Worm (Caenorhabditis elegans) whole organism, L1 larva: ENCODE results near the gene F10E7.5.
A peak's percentile ranks its signal among the peaks of the same experiment; 100 is the strongest.
"Not testable (repeated sequence)": the region's sequence is repeated elsewhere in the genome, so short reads cannot be mapped to it uniquely, and the experiment has no call there.

ENCODE experiments used
- C16A3.4 ChIP-seq: fragments of 150-350 bp; optimal IDR thresholded peaks from 2 replicates; lab custom pipeline; 2014; ENCODE audit warnings: missing biosample characterization, missing genetic modification characterization
- alr-1 ChIP-seq: fragments of 200-800 bp; sonication (Bioruptor generic); optimal IDR thresholded peaks from 2 replicates; lab custom pipeline; 2018; ENCODE audit warnings: borderline replicate concordance, mild to moderate bottlenecking, missing genetic modification characterization, missing compliant biosample characterization
- ama-1 ChIP-seq: fragments of 150-350 bp; optimal IDR thresholded peaks from 2 replicates; lab custom pipeline; 2014
- blmp-1 ChIP-seq: fragments of 150-350 bp; optimal IDR thresholded peaks from 2 replicates; lab custom pipeline; 2014; ENCODE audit warnings: missing biosample characterization, missing genetic modification characterization
- ceh-63 ChIP-seq: fragments of 200-800 bp; sonication (Bioruptor generic); optimal IDR thresholded peaks from 2 replicates; lab custom pipeline; 2018; ENCODE audit warnings: mild to moderate bottlenecking, missing genetic modification characterization, missing compliant biosample characterization
- ceh-8 ChIP-seq: fragments of 200-800 bp; sonication (Bioruptor generic); optimal IDR thresholded peaks from 2 replicates; lab custom pipeline; 2018; ENCODE audit warnings: mild to moderate bottlenecking, missing genetic modification characterization, moderate library complexity, missing compliant biosample characterization
- ceh-90 ChIP-seq: sonication (generic microtip); optimal IDR thresholded peaks from 2 replicates; lab custom pipeline; 2016; ENCODE audit warnings: missing genetic modification characterization, missing compliant biosample characterization
- efl-1 ChIP-seq, 4 experiments: fragments of 150-350 bp; optimal IDR thresholded peaks in 3 of 4; peaks in 1 of 4; 1 replicate in 1 of 4; 2 replicates in 3 of 4; lab custom pipeline; 2014; ENCODE audit warnings: missing biosample characterization in 2 of 4, missing genetic modification characterization in 2 of 4, missing genetic modification reagents in 2 of 4
- efl-3 ChIP-seq: fragments of 200-800 bp; sonication (Bioruptor generic); optimal IDR thresholded peaks from 2 replicates; lab custom pipeline; 2018; ENCODE audit warnings: mild to moderate bottlenecking, missing genetic modification characterization, missing compliant biosample characterization
- egl-27 ChIP-seq, 2 experiments: fragments of 150-350 bp in 1 of 2; sonication (generic microtip); optimal IDR thresholded peaks; 3 replicates each; lab custom pipeline; 2017 to 2018; ENCODE audit warnings: missing biosample characterization in 2 of 2, missing genetic modification characterization in 2 of 2, missing genetic modification reagents in 2 of 2
- elt-2 ChIP-seq: sonication (generic microtip); optimal IDR thresholded peaks from 2 replicates; lab custom pipeline; 2016; ENCODE audit warnings: missing genetic modification characterization, mild to moderate bottlenecking, inconsistent platforms, missing compliant biosample characterization, missing genetic modification reagents
- elt-3 ChIP-seq, 6 experiments: fragments of 150-350 bp in 1 of 6; sonication (generic microtip); optimal IDR thresholded peaks; 2 replicates each; lab custom pipeline; 2017 to 2018; ENCODE audit warnings: missing biosample characterization in 6 of 6, missing genetic modification characterization in 6 of 6, inconsistent platforms in 1 of 6
- fkh-4 ChIP-seq: sonication (generic microtip); optimal IDR thresholded peaks from 2 replicates; lab custom pipeline; 2016; ENCODE audit warnings: missing compliant biosample characterization, missing genetic modification characterization, borderline replicate concordance
- fkh-8 ChIP-seq: sonication (generic microtip); optimal IDR thresholded peaks from 2 replicates; lab custom pipeline; 2016; ENCODE audit warnings: mild to moderate bottlenecking, missing genetic modification characterization, missing compliant biosample characterization
- fos-1 ChIP-seq: fragments of 150-350 bp; optimal IDR thresholded peaks from 2 replicates; lab custom pipeline; 2014; ENCODE audit warnings: missing biosample characterization, missing genetic modification characterization
- lin-14 ChIP-seq: fragments of 200-800 bp; sonication (Bioruptor generic); optimal IDR thresholded peaks from 2 replicates; lab custom pipeline; 2018; ENCODE audit warnings: mild to moderate bottlenecking, missing genetic modification characterization, moderate library complexity, missing compliant biosample characterization
- lin-15B ChIP-seq: fragments of 150-350 bp; sonication (generic microtip); optimal IDR thresholded peaks from 3 replicates; lab custom pipeline; 2014; ENCODE audit warnings: missing biosample characterization, missing genetic modification characterization
- lin-35 ChIP-seq, 2 experiments: fragments of 150-350 bp; optimal IDR thresholded peaks; 2 replicates each; lab custom pipeline; 2014; ENCODE audit warnings: missing biosample characterization in 2 of 2, missing genetic modification characterization in 2 of 2, missing genetic modification reagents in 2 of 2
- lsy-2 ChIP-seq, 2 experiments: fragments of 150-350 bp; optimal IDR thresholded peaks; 2 replicates each; lab custom pipeline; 2014; ENCODE audit warnings: missing biosample characterization in 2 of 2, missing genetic modification characterization in 2 of 2
- mab-9 ChIP-seq: fragments of 200-800 bp; sonication (Bioruptor generic); IDR thresholded peaks from 2 replicates; pipeline ENCODE4 v1.3.6; 2022; ENCODE audit warnings: missing genetic modification reagents, missing genetic modification characterization, missing compliant biosample characterization
- mep-1 ChIP-seq: fragments of 150-350 bp; optimal IDR thresholded peaks from 2 replicates; lab custom pipeline; 2014; ENCODE audit warnings: missing biosample characterization, missing genetic modification characterization
- nhr-19 ChIP-seq: fragments of 200-800 bp; sonication (Bioruptor generic); conservative IDR thresholded peaks from 2 replicates; pipeline ENCODE4 v1.3.6; 2022; ENCODE audit warnings: missing genetic modification characterization, missing compliant biosample characterization
- nhr-20 ChIP-seq: sonication (generic microtip); optimal IDR thresholded peaks from 2 replicates; lab custom pipeline; 2016; ENCODE audit warnings: mild to moderate bottlenecking, missing genetic modification characterization, missing compliant biosample characterization
- nhr-237 ChIP-seq: fragments of 150-350 bp; optimal IDR thresholded peaks from 2 replicates; lab custom pipeline; 2014; ENCODE audit warnings: missing biosample characterization, missing genetic modification characterization
- nhr-28 ChIP-seq: fragments of 150-350 bp; optimal IDR thresholded peaks from 2 replicates; lab custom pipeline; 2014; ENCODE audit warnings: missing biosample characterization, missing genetic modification characterization
- nhr-71 ChIP-seq: sonication (generic microtip); optimal IDR thresholded peaks from 2 replicates; lab custom pipeline; 2016; ENCODE audit warnings: mild to moderate bottlenecking, missing genetic modification characterization, moderate library complexity, missing compliant biosample characterization
- nhr-85 ChIP-seq: sonication (generic microtip); peaks from one replicate; lab custom pipeline; 2016; ENCODE audit warnings: missing genetic modification characterization, inconsistent platforms, missing compliant biosample characterization
- nhr-90 ChIP-seq: sonication (generic microtip); optimal IDR thresholded peaks from 2 replicates; lab custom pipeline; 2016; ENCODE audit warnings: mild to moderate bottlenecking, missing genetic modification characterization, missing compliant biosample characterization; ENCODE audit not compliant: poor library complexity
- rnt-1 ChIP-seq: sonication (generic microtip); optimal IDR thresholded peaks from 2 replicates; lab custom pipeline; 2016; ENCODE audit warnings: mild to moderate bottlenecking, missing genetic modification characterization, moderate library complexity, missing compliant biosample characterization
- skn-1 ChIP-seq: fragments of 150-350 bp; optimal IDR thresholded peaks from 2 replicates; lab custom pipeline; 2014; ENCODE audit warnings: missing biosample characterization, missing genetic modification characterization
- snu-23 ChIP-seq: sonication (generic microtip); optimal IDR thresholded peaks from 2 replicates; lab custom pipeline; 2016; ENCODE audit warnings: missing genetic modification characterization, missing compliant biosample characterization
- sox-4 ChIP-seq: sonication (generic microtip); optimal IDR thresholded peaks from 2 replicates; lab custom pipeline; 2016; ENCODE audit warnings: missing genetic modification characterization, missing compliant biosample characterization
- tlp-1 ChIP-seq: fragments of 150-350 bp; optimal IDR thresholded peaks from 2 replicates; lab custom pipeline; 2014; ENCODE audit warnings: missing biosample characterization, missing genetic modification characterization
- unc-130 ChIP-seq: fragments of 150-350 bp; optimal IDR thresholded peaks from 2 replicates; lab custom pipeline; 2017; ENCODE audit warnings: missing biosample characterization, missing genetic modification characterization, inconsistent platforms
- unc-86 ChIP-seq: sonication (generic microtip); optimal IDR thresholded peaks from 2 replicates; lab custom pipeline; 2016; ENCODE audit warnings: missing genetic modification characterization, missing compliant biosample characterization
- xbp-1 ChIP-seq: sonication (generic microtip); optimal IDR thresholded peaks from 2 replicates; lab custom pipeline; 2016; ENCODE audit warnings: missing genetic modification characterization, missing compliant biosample characterization
- zag-1 ChIP-seq: fragments of 150-350 bp; optimal IDR thresholded peaks from 2 replicates; lab custom pipeline; 2014; ENCODE audit warnings: missing biosample characterization, missing genetic modification characterization
- ztf-11 ChIP-seq, 2 experiments: sonication (generic microtip); optimal IDR thresholded peaks; 2 replicates each; lab custom pipeline; 2016 to 2017; ENCODE audit warnings: missing genetic modification characterization in 2 of 2, missing biosample characterization in 1 of 2, missing compliant biosample characterization in 1 of 2

Gene F10E7.5

DNA sequence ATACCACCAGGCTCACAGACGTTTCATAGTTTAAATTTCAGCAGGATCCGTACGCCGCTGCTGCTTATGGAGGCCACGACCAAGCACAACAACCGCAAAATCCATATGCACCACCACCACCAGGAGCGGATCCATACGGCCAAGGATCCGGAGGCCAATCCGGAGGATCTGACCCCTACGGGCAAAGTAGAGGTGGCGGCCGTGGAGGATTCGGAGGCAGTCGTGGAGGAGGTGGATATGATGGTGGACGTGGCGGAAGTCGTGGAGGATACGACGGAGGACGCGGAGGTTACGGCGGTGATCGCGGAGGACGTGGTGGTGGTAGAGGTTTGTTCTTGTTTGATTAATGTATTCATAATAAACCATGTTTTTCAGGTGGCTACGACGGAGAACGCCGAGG, 41.3 kb downstream of the F10E7.5 start:
- TF ChIP-seq efl-1 (optimal IDR thresholded peaks at IDR 0.05; lab: Kevin White, UChicago) = not testable (repeated sequence)
- TF ChIP-seq efl-1 (GFP tag; optimal IDR thresholded peaks at IDR 0.05 in 1 of 2; lab: Kevin White, UChicago) = peak in 1 of 2 experiments; percentile 50

DNA sequence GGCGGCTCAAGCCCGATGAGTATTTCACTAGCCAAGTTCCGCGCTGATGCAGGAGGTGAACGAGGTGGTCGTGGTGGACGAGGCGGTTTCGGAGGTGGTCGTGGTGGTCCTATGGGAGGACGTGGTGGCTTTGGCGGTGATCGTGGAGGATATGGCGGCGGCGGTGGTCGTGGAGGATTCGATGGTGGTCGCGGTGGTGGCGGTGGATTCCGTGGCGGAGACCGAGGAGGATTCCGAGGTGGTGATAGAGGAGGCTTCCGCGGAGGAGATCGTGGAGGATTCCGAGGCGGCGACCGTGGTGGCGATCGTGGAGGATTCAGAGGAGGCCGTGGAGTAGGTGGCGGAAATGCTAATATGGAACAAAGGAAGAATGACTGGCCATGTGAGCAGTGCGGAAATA, 42.9 kb downstream of the F10E7.5 start:
- TF ChIP-seq ceh-63 (no peak), nhr-237 (tag; lab: Kevin White, UChicago) (no peak), tlp-1 (no peak), fos-1 (tag; lab: Kevin White, UChicago) (no peak), ceh-8 (peak; percentile 19), efl-1 (optimal IDR thresholded peaks at IDR 0.05; lab: Kevin White, UChicago) (no peak), efl-1 (GFP tag; optimal IDR thresholded peaks at IDR 0.05 in 1 of 2; lab: Kevin White, UChicago) (peak in 1 of 2 experiments; percentile 28), skn-1 (no peak)

- TF ChIP-seq nhr-85 (tag; lab: Kevin White, UChicago) = peak; percentile 20
- peak; percentile 5 for TF ChIP-seq snu-23 (GFP tag; lab: Kevin White, UChicago)
- peak; percentile 12 for TF ChIP-seq mep-1 (tag; lab: Kevin White, UChicago)
- peak; percentile 4 to 7 for TF ChIP-seq efl-1 (optimal IDR thresholded peaks at IDR 0.05; lab: Kevin White, UChicago)
- TF ChIP-seq efl-1 (GFP tag; optimal IDR thresholded peaks at IDR 0.05 in 1 of 2; lab: Kevin White, UChicago) = no peak
- peak; percentile 42 for TF ChIP-seq lin-14
- TF ChIP-seq rnt-1 (tag; lab: Kevin White, UChicago) = peak; percentile 18
- TF ChIP-seq xbp-1 (tag; lab: Kevin White, UChicago) = peak; percentile 12
- no peak for TF ChIP-seq unc-86
- TF ChIP-seq ceh-90 (tag; lab: Kevin White, UChicago) = no peak
- peak in 1 of 2 experiments; percentile 8 for TF ChIP-seq lsy-2 (tag; optimal IDR thresholded peaks at IDR 0.05; lab: Kevin White, UChicago)
- TF ChIP-seq blmp-1 (tag; lab: Kevin White, UChicago) = peak; percentile 33
- TF ChIP-seq nhr-20 = no peak
- TF ChIP-seq nhr-71 (tag; lab: Kevin White, UChicago) = peak; percentile 13
- TF ChIP-seq ama-1 (lab: Kevin White, UChicago) = peak; percentile 26
Observed at ce11 chrII:7155392-7155791, 43.6 kb downstream of the F10E7.5 start, which contains the start of gene C27H5.2. C27H5.2 (plus strand) TSS chrII:7155581.

DNA sequence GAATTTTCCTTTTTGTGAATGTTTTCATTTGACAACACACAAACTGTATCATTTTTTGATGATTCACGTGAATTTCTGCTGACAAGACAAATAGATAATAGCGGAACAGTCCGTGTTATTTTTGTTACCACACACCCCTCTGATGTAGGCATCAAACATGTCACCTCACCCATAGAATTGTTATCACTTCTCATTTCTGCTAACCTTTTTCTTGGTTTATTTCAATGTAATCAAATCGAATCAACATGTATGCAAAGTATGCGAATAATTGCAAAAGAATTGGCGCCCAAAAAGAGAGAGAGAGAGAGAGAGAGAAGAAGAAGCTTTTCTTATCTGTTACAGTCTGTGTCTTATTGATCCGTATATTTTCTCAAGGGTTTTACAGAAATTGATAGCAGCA, 45.6 kb downstream of the F10E7.5 start:
- TF ChIP-seq alr-1 (tag; lab: Kevin White, UChicago) (no peak), C16A3.4 (tag; lab: Kevin White, UChicago) (peak; percentile 4), ztf-11 (tag; optimal IDR thresholded peaks at IDR 0.05; lab: Kevin White, UChicago) (no peak), lin-15B (no peak), elt-2 (tag; lab: Kevin White, UChicago) (peak; percentile 83), lin-14 (peak; percentile 40), nhr-85 (tag; lab: Kevin White, UChicago) (peak; percentile 61), nhr-90 (tag; lab: Kevin White, UChicago) (peak; percentile 19), lin-35 (GFP tag; optimal IDR thresholded peaks at IDR 0.05; lab: Kevin White, UChicago) (peak in 1 of 2 experiments; percentile 50), mab-9 (GFP tag; lab: Robert Waterston, UW) (no peak), fkh-4 (tag; lab: Kevin White, UChicago) (no peak), unc-130 (tag; lab: Kevin White, UChicago) (no peak), nhr-19 (no peak), nhr-20 (peak; percentile 55), snu-23 (GFP tag; lab: Kevin White, UChicago) (peak; percentile 20), lsy-2 (tag; optimal IDR thresholded peaks at IDR 0.05; lab: Kevin White, UChicago) (peak in 1 of 2 experiments; percentile 8), blmp-1 (tag; lab: Kevin White, UChicago) (peak; percentile 15), nhr-71 (tag; lab: Kevin White, UChicago) (peak; percentile 33), elt-3 (tag; optimal IDR thresholded peaks at IDR 0.05; lab: Kevin White, UChicago) (peak in 2 of 6 experiments; percentile 18 to 59)

- no peak for TF ChIP-seq efl-3 (GFP tag; lab: Kevin White, UChicago)
- TF ChIP-seq lin-15B = no peak
- no peak for TF ChIP-seq egl-27 (tag; optimal IDR thresholded peaks at IDR 0.05; lab: Kevin White, UChicago)
- no peak for TF ChIP-seq ceh-63
- TF ChIP-seq elt-3 (tag; optimal IDR thresholded peaks at IDR 0.05; lab: Kevin White, UChicago) = no peak
- no peak for TF ChIP-seq efl-1 (optimal IDR thresholded peaks at IDR 0.05; lab: Kevin White, UChicago)
- TF ChIP-seq efl-1 (GFP tag; optimal IDR thresholded peaks at IDR 0.05 in 1 of 2; lab: Kevin White, UChicago) = no peak
- no peak for TF ChIP-seq C16A3.4 (tag; lab: Kevin White, UChicago)
- TF ChIP-seq zag-1 (tag; lab: Kevin White, UChicago) = no peak
- TF ChIP-seq sox-4 (tag; lab: Kevin White, UChicago) = no peak
- TF ChIP-seq fkh-8 (tag; lab: Kevin White, UChicago) = no peak
- no peak for TF ChIP-seq fkh-4 (tag; lab: Kevin White, UChicago)
- TF ChIP-seq unc-130 (tag; lab: Kevin White, UChicago) = no peak
- TF ChIP-seq nhr-28 (tag; lab: Kevin White, UChicago) = no peak
- no peak for TF ChIP-seq lin-14
Observed at ce11 chrII:7161512-7161911, 49.7 kb downstream of the F10E7.5 start, which contains the start of gene C27H5.12. C27H5.12 (minus strand) TSS chrII:7161612.
